Worm (Caenorhabditis elegans) whole organism, young adult: ENCODE measurements around the gene nhl-2.
A peak's percentile ranks its signal among the peaks of the same experiment; 100 is the strongest.

Source experiments
- B0261.1 ChIP-seq: sonication (generic microtip); optimal IDR thresholded peaks from 2 replicates; lab custom pipeline; 2016; ENCODE audit warnings: mild to moderate bottlenecking, missing genetic modification characterization, moderate library complexity, missing compliant biosample characterization
- B0336.3 ChIP-seq: fragments of 200-800 bp; sonication (Bioruptor generic); IDR thresholded peaks from 2 replicates; pipeline ENCODE4 v1.3.6; 2022; ENCODE audit warnings: missing genetic modification characterization, missing compliant biosample characterization
- C06A6.2 ChIP-seq: fragments of 200-800 bp; sonication (Bioruptor generic); conservative IDR thresholded peaks from 2 replicates; pipeline ENCODE4 v1.3.6; 2022; ENCODE audit warnings: missing genetic modification characterization, missing compliant biosample characterization
- C17E4.6 ChIP-seq: fragments of 200-800 bp; sonication (Bioruptor generic); IDR thresholded peaks from 2 replicates; pipeline ENCODE4 v1.3.6; 2022; ENCODE audit warnings: missing genetic modification reagents, missing genetic modification characterization, missing compliant biosample characterization
- D2030.7 ChIP-seq: fragments of 200-800 bp; sonication (Bioruptor generic); IDR thresholded peaks from 2 replicates; pipeline ENCODE4 v1.3.6; 2022; ENCODE audit warnings: missing genetic modification reagents, missing genetic modification characterization, missing compliant biosample characterization
- F33H1.4 ChIP-seq: fragments of 200-800 bp; sonication (Bioruptor generic); IDR thresholded peaks from 2 replicates; pipeline ENCODE4 v1.3.6; 2022; ENCODE audit warnings: missing genetic modification reagents, missing genetic modification characterization, missing compliant biosample characterization
- F57A8.1 ChIP-seq: fragments of 200-800 bp; sonication (Bioruptor generic); optimal IDR thresholded peaks from 2 replicates; lab custom pipeline; 2018; ENCODE audit warnings: mild to moderate bottlenecking, missing genetic modification characterization, moderate library complexity, missing compliant biosample characterization
- T26A5.8 ChIP-seq: sonication (generic microtip); optimal IDR thresholded peaks from 2 replicates; lab custom pipeline; 2016; ENCODE audit warnings: missing genetic modification characterization, missing compliant biosample characterization
- Y56A3A.18 ChIP-seq: fragments of 200-800 bp; sonication (Bioruptor generic); IDR thresholded peaks from 2 replicates; pipeline ENCODE4 v1.3.6; 2022; ENCODE audit warnings: missing genetic modification reagents, missing genetic modification characterization, missing compliant biosample characterization
- Y79H2A.3 ChIP-seq: fragments of 200-800 bp; sonication (Bioruptor generic); conservative IDR thresholded peaks from 2 replicates; pipeline ENCODE4 v1.3.6; 2022; ENCODE audit warnings: missing genetic modification reagents, missing genetic modification characterization, missing compliant biosample characterization
- ZK185.1 ChIP-seq: sonication (generic microtip); optimal IDR thresholded peaks from 2 replicates; lab custom pipeline; 2016; ENCODE audit warnings: mild to moderate bottlenecking, missing genetic modification characterization, missing compliant biosample characterization; ENCODE audit not compliant: poor library complexity, severe bottlenecking
- aptf-2 ChIP-seq: fragments of 200-800 bp; sonication (Bioruptor generic); conservative IDR thresholded peaks from 2 replicates; pipeline ENCODE4 v1.3.6; 2022; ENCODE audit warnings: missing genetic modification reagents, missing genetic modification characterization, missing compliant biosample characterization
- cebp-1 ChIP-seq, 2 experiments: fragments of 200-800 bp in 1 of 2; sonication (Bioruptor generic) in 1 of 2; sonication (generic microtip) in 1 of 2; IDR thresholded peaks in 1 of 2; optimal IDR thresholded peaks in 1 of 2; 2 replicates each; pipeline versions ENCODE4 v1.3.6 to Lab custom; 2017 to 2022; ENCODE audit warnings: missing compliant biosample characterization in 2 of 2, missing genetic modification characterization in 2 of 2, mild to moderate bottlenecking in 1 of 2, missing genetic modification reagents in 1 of 2, moderate library complexity in 1 of 2
- ceh-100 ChIP-seq: fragments of 200-800 bp; sonication (Bioruptor generic); IDR thresholded peaks from 2 replicates; pipeline ENCODE4 v1.3.6; 2022; ENCODE audit warnings: missing genetic modification reagents, missing genetic modification characterization, missing compliant biosample characterization
- ceh-91 ChIP-seq: fragments of 200-800 bp; sonication (Bioruptor generic); IDR thresholded peaks from 2 replicates; pipeline ENCODE4 v1.3.6; 2022; ENCODE audit warnings: missing genetic modification reagents, missing genetic modification characterization, missing compliant biosample characterization
- chd-7 ChIP-seq: sonication (generic microtip); optimal IDR thresholded peaks from 2 replicates; lab custom pipeline; 2016; ENCODE audit warnings: mild to moderate bottlenecking, missing genetic modification characterization, moderate library complexity, missing compliant biosample characterization
- efl-1 ChIP-seq: fragments of 150-350 bp; optimal IDR thresholded peaks from 2 replicates; lab custom pipeline; 2014; ENCODE audit warnings: missing biosample characterization, missing genetic modification reagents, missing genetic modification characterization
- egrh-3 ChIP-seq: fragments of 200-800 bp; sonication (Bioruptor generic); IDR thresholded peaks from 2 replicates; pipeline ENCODE4 v1.3.6; 2022; ENCODE audit warnings: missing genetic modification reagents, missing genetic modification characterization, missing compliant biosample characterization
- fkh-3 ChIP-seq: sonication (generic microtip); optimal IDR thresholded peaks from 2 replicates; lab custom pipeline; 2016; ENCODE audit warnings: mild to moderate bottlenecking, missing genetic modification characterization, missing compliant biosample characterization
- him-1 ChIP-seq: sonication (generic microtip); optimal IDR thresholded peaks from 2 replicates; lab custom pipeline; 2016; ENCODE audit warnings: missing genotype, missing genetic modification reagents, missing genetic modification characterization, missing compliant biosample characterization
- hmg-1.2 ChIP-seq: fragments of 200-800 bp; sonication (Bioruptor generic); IDR thresholded peaks from 2 replicates; pipeline ENCODE4 v1.3.6; 2022; ENCODE audit warnings: missing genetic modification reagents, missing genetic modification characterization, missing compliant biosample characterization
- hrde-1 ChIP-seq: sonication (generic microtip); optimal IDR thresholded peaks from 2 replicates; lab custom pipeline; 2016; ENCODE audit warnings: missing genetic modification characterization, mild to moderate bottlenecking, missing compliant biosample characterization, moderate library complexity, missing genotype, missing genetic modification reagents, borderline replicate concordance
- let-607 ChIP-seq, 2 experiments: fragments of 200-800 bp in 1 of 2; sonication (Bioruptor generic) in 1 of 2; sonication (generic microtip) in 1 of 2; optimal IDR thresholded peaks; 2 replicates each; lab custom pipeline; 2016 to 2018; ENCODE audit warnings: mild to moderate bottlenecking in 2 of 2, missing compliant biosample characterization in 2 of 2, missing genetic modification characterization in 2 of 2, moderate library complexity in 2 of 2, missing genotype in 1 of 2
- lin-26 ChIP-seq: fragments of 200-800 bp; sonication (Bioruptor generic); IDR thresholded peaks from 2 replicates; pipeline ENCODE4 v1.3.6; 2022; ENCODE audit warnings: missing genetic modification reagents, missing genetic modification characterization, missing compliant biosample characterization
- lin-35 ChIP-seq, 3 experiments: fragments of 150-350 bp in 2 of 3; sonication (generic microtip) in 1 of 3; optimal IDR thresholded peaks; 2 replicates each; lab custom pipeline; 2014 to 2018; ENCODE audit warnings: missing biosample characterization in 3 of 3, missing genetic modification characterization in 3 of 3, missing genetic modification reagents in 3 of 3
- lir-1 ChIP-seq: fragments of 200-800 bp; sonication (Bioruptor generic); conservative IDR thresholded peaks from 2 replicates; pipeline ENCODE4 v1.3.6; 2022; ENCODE audit warnings: missing genetic modification reagents, missing genetic modification characterization, missing compliant biosample characterization
- lsy-27 ChIP-seq: sonication (generic microtip); optimal IDR thresholded peaks from 2 replicates; lab custom pipeline; 2017; ENCODE audit warnings: missing genetic modification characterization, mild to moderate bottlenecking, missing compliant biosample characterization, antibody characterized with exemption, missing genotype, borderline replicate concordance; ENCODE audit not compliant: insufficient read depth
- madf-6 ChIP-seq: fragments of 200-800 bp; sonication (Bioruptor generic); IDR thresholded peaks from 2 replicates; pipeline ENCODE4 v1.3.6; 2022; ENCODE audit warnings: missing genetic modification reagents, missing genetic modification characterization, missing compliant biosample characterization
- nfya-1 ChIP-seq: sonication (generic microtip); optimal IDR thresholded peaks from 2 replicates; lab custom pipeline; 2017; ENCODE audit warnings: antibody characterized with exemption, missing compliant biosample characterization, missing genetic modification characterization, borderline replicate concordance; ENCODE audit not compliant: insufficient read depth
- nfya-2 ChIP-seq: fragments of 200-800 bp; sonication (Bioruptor generic); IDR thresholded peaks from 2 replicates; pipeline ENCODE4 v1.3.6; 2022; ENCODE audit warnings: missing genetic modification reagents, missing genetic modification characterization, missing compliant biosample characterization
- nfyb-1 ChIP-seq: fragments of 200-800 bp; sonication (Bioruptor generic); IDR thresholded peaks from 2 replicates; pipeline ENCODE4 v1.3.6; 2022; ENCODE audit warnings: missing genetic modification reagents, missing genetic modification characterization, missing compliant biosample characterization
- nhr-80 ChIP-seq: sonication (generic microtip); optimal IDR thresholded peaks from 2 replicates; lab custom pipeline; 2016; ENCODE audit warnings: missing genetic modification characterization, missing compliant biosample characterization
- pbrm-1 ChIP-seq: fragments of 200-800 bp; sonication (Bioruptor generic); IDR thresholded peaks from 2 replicates; pipeline ENCODE4 v1.3.6; 2022; ENCODE audit warnings: missing genetic modification reagents, missing genetic modification characterization, missing compliant biosample characterization
- rcor-1 ChIP-seq: fragments of 200-800 bp; sonication (Bioruptor generic); IDR thresholded peaks from 2 replicates; pipeline ENCODE4 v1.3.6; 2022; ENCODE audit warnings: missing genetic modification reagents, missing genetic modification characterization, missing compliant biosample characterization
- snpc-3.4 ChIP-seq: sonication (generic microtip); optimal IDR thresholded peaks from 2 replicates; lab custom pipeline; 2017; ENCODE audit warnings: missing genetic modification characterization, mild to moderate bottlenecking, missing compliant biosample characterization, antibody characterized with exemption, moderate library complexity, missing genotype, missing genetic modification reagents
- zfh-2 ChIP-seq: fragments of 200-800 bp; sonication (Bioruptor generic); conservative IDR thresholded peaks from 2 replicates; pipeline ENCODE4 v1.3.6; 2022; ENCODE audit warnings: missing genetic modification reagents, missing genetic modification characterization, missing compliant biosample characterization
- ztf-28 ChIP-seq: fragments of 200-800 bp; sonication (Bioruptor generic); IDR thresholded peaks from 2 replicates; pipeline ENCODE4 v1.3.6; 2022; ENCODE audit warnings: missing genetic modification reagents, missing genetic modification characterization, missing compliant biosample characterization
- ztf-6 ChIP-seq: fragments of 200-800 bp; sonication (Bioruptor generic); IDR thresholded peaks from 2 replicates; pipeline ENCODE4 v1.3.6; 2022; ENCODE audit warnings: missing genetic modification reagents, missing genetic modification characterization, missing compliant biosample characterization

Gene nhl-2

ce11 chrIII:4899035-4899578 is at the start of gene nhl-2:
Gene nhl-2 (minus strand): TSS chrIII:4899085.
- TF ChIP-seq cebp-1 (GFP tag; IDR thresholded peaks at IDR 0.05; lab: Robert Waterston, UW): no peak
- no peak for TF ChIP-seq cebp-1 (tag; optimal IDR thresholded peaks at IDR 0.05; lab: Kevin White, UChicago)
- no peak for TF ChIP-seq C06A6.2
- no peak for TF ChIP-seq lir-1 (GFP tag; lab: Robert Waterston, UW)
- TF ChIP-seq nfya-2: no peak
- TF ChIP-seq let-607 (tag; optimal IDR thresholded peaks at IDR 0.05; lab: Kevin White, UChicago): no peak
- TF ChIP-seq hrde-1 (tag; lab: Kevin White, UChicago): no peak
- no peak for TF ChIP-seq Y56A3A.18
- no peak for TF ChIP-seq snpc-3.4 (tag; lab: Kevin White, UChicago)
- no peak for TF ChIP-seq nfya-1 (tag; lab: Kevin White, UChicago)
- no peak for TF ChIP-seq efl-1 (GFP tag; lab: Kevin White, UChicago)
- no peak for TF ChIP-seq Y79H2A.3 (GFP tag; lab: Robert Waterston, UW)
- TF ChIP-seq nhr-80 (tag; lab: Kevin White, UChicago): no peak
- TF ChIP-seq ceh-91: no peak
- no peak for TF ChIP-seq aptf-2 (GFP tag; lab: Robert Waterston, UW)
- no peak for TF ChIP-seq nfyb-1 (GFP tag; lab: Robert Waterston, UW)
- no peak for TF ChIP-seq T26A5.8 (tag; lab: Kevin White, UChicago)
- TF ChIP-seq B0261.1 (tag; lab: Kevin White, UChicago): no peak

ce11 chrIII:4948631-4949030 is 49.7 kb upstream of the nhl-2 start:
- TF ChIP-seq efl-1 (GFP tag; lab: Kevin White, UChicago) (peak; percentile 48), zfh-2 (GFP tag; lab: Robert Waterston, UW) (peak; percentile 90), cebp-1 (GFP tag; IDR thresholded peaks at IDR 0.05; lab: Robert Waterston, UW) (no peak), cebp-1 (tag; optimal IDR thresholded peaks at IDR 0.05; lab: Kevin White, UChicago) (no peak), lin-35 (GFP tag; optimal IDR thresholded peaks at IDR 0.05; lab: Kevin White, UChicago) (no peak), D2030.7 (GFP tag; lab: Robert Waterston, UW) (peak; percentile 25; the same call in 1 of the 2 replicates), F57A8.1 (GFP tag; lab: Kevin White, UChicago) (no peak), egrh-3 (GFP tag; lab: Robert Waterston, UW) (peak; percentile 63; the same call in 1 of the 2 replicates), madf-6 (peak; percentile 50; the same call in 1 of the 2 replicates), hmg-1.2 (peak; percentile 52; the same call in 1 of the 2 replicates), lsy-27 (tag; lab: Kevin White, UChicago) (no peak), fkh-3 (tag; lab: Kevin White, UChicago) (no peak)

ce11 chrIII:4947352-4947751 is 48.5 kb upstream of the nhl-2 start:
- TF ChIP-seq madf-6 (peak; percentile 45), zfh-2 (GFP tag; lab: Robert Waterston, UW) (peak; percentile 87), let-607 (tag; optimal IDR thresholded peaks at IDR 0.05; lab: Kevin White, UChicago) (no peak), egrh-3 (GFP tag; lab: Robert Waterston, UW) (peak; percentile 71), Y56A3A.18 (no peak), lin-26 (peak; percentile 48; the same call in 1 of the 2 replicates), efl-1 (GFP tag; lab: Kevin White, UChicago) (no peak), B0336.3 (GFP tag; lab: Robert Waterston, UW) (peak; percentile 56; the same call in 1 of the 2 replicates), C17E4.6 (GFP tag; lab: Robert Waterston, UW) (0 out of 2 replicates have a peak, but pooled peaks have one; percentile 20), pbrm-1 (GFP tag; lab: Robert Waterston, UW) (0 out of 2 replicates have a peak, but pooled peaks have one; percentile 35), rcor-1 (GFP tag; lab: Robert Waterston, UW) (0 out of 2 replicates have a peak, but pooled peaks have one; percentile 15), ceh-100 (GFP tag; lab: Robert Waterston, UW) (peak; percentile 50), fkh-3 (tag; lab: Kevin White, UChicago) (peak; percentile 20), him-1 (peak; percentile 5), ztf-6 (GFP tag; lab: Robert Waterston, UW) (peak; percentile 11; the same call in 1 of the 2 replicates), ZK185.1 (tag; lab: Kevin White, UChicago) (no peak), chd-7 (peak; percentile 56), F33H1.4 (GFP tag; lab: Robert Waterston, UW) (0 out of 2 replicates have a peak, but pooled peaks have one; percentile 8), ztf-28 (GFP tag; lab: Robert Waterston, UW) (0 out of 2 replicates have a peak, but pooled peaks have one; percentile 21)
